Worm (Caenorhabditis elegans) whole organism, L4 larva: Measurements from ENCODE around the gene chil-12.
"Not testable (repeated sequence)": the region's sequence is repeated elsewhere in the genome, so short reads cannot be mapped to it uniquely, and the experiment has no call there.

ENCODE experiments used
- T20F7.1 ChIP-seq: fragments of 200-800 bp; sonication (Bioruptor generic); optimal IDR thresholded peaks from 2 replicates; lab custom pipeline; 2018; ENCODE audit warnings: mild to moderate bottlenecking, missing genetic modification characterization, missing compliant biosample characterization
- T26A8.4 ChIP-seq: fragments of 200-800 bp; sonication (Bioruptor generic); IDR thresholded peaks from 2 replicates; pipeline ENCODE4 v1.3.6; 2022; ENCODE audit warnings: missing genetic modification characterization, missing compliant biosample characterization
- Y5F2A.4 ChIP-seq: fragments of 200-800 bp; sonication (Bioruptor generic); optimal IDR thresholded peaks from 2 replicates; lab custom pipeline; 2018; ENCODE audit warnings: mild to moderate bottlenecking, missing genetic modification characterization, missing compliant biosample characterization
- aly-2 ChIP-seq: sonication (generic microtip); optimal IDR thresholded peaks from 2 replicates; lab custom pipeline; 2018; ENCODE audit warnings: missing biosample characterization, missing genetic modification characterization
- ceh-28 ChIP-seq: fragments of 150-350 bp; optimal IDR thresholded peaks from 2 replicates; lab custom pipeline; 2014; ENCODE audit warnings: missing biosample characterization, missing genetic modification reagents, missing genetic modification characterization
- ceh-44 ChIP-seq: fragments of 200-800 bp; sonication (Bioruptor generic); IDR thresholded peaks from 2 replicates; pipeline ENCODE4 v1.3.6; 2022; ENCODE audit warnings: missing genetic modification reagents, missing genetic modification characterization, missing compliant biosample characterization
- daf-12 ChIP-seq: fragments of 150-350 bp; optimal IDR thresholded peaks from 2 replicates; lab custom pipeline; 2014; ENCODE audit warnings: missing biosample characterization, missing genetic modification reagents, missing genetic modification characterization
- dmd-6 ChIP-seq: fragments of 200-800 bp; sonication (Bioruptor generic); IDR thresholded peaks from 2 replicates; pipeline ENCODE4 v1.3.6; 2022; ENCODE audit warnings: missing genetic modification reagents, missing genetic modification characterization, missing compliant biosample characterization
- fos-1 ChIP-seq: fragments of 150-350 bp; optimal IDR thresholded peaks from 2 replicates; lab custom pipeline; 2014; ENCODE audit warnings: missing biosample characterization, missing genetic modification characterization
- hlh-11 ChIP-seq: fragments of 200-800 bp; sonication (Bioruptor generic); optimal IDR thresholded peaks from 2 replicates; lab custom pipeline; 2018; ENCODE audit warnings: mild to moderate bottlenecking, missing genetic modification characterization, missing compliant biosample characterization
- lim-7 ChIP-seq: fragments of 200-800 bp; sonication (Bioruptor generic); IDR thresholded peaks from 2 replicates; pipeline ENCODE4 v1.3.6; 2022; ENCODE audit warnings: missing genetic modification characterization, missing compliant biosample characterization
- lin-13 ChIP-seq: fragments of 150-350 bp; optimal IDR thresholded peaks from 2 replicates; lab custom pipeline; 2014; ENCODE audit warnings: missing biosample characterization, missing genetic modification reagents, missing genetic modification characterization
- lin-38 ChIP-seq: fragments of 200-800 bp; sonication (Bioruptor generic); IDR thresholded peaks from 2 replicates; pipeline ENCODE4 v1.3.6; 2022; ENCODE audit warnings: missing genetic modification reagents, missing genetic modification characterization, missing compliant biosample characterization
- mdl-1 ChIP-seq, 2 experiments: fragments of 150-350 bp in 1 of 2; sonication (generic microtip) in 1 of 2; optimal IDR thresholded peaks; 2 replicates each; lab custom pipeline; 2014 to 2017; ENCODE audit warnings: missing biosample characterization in 2 of 2, missing genetic modification characterization in 2 of 2
- mep-1 ChIP-seq: fragments of 150-350 bp; sonication (generic microtip); optimal IDR thresholded peaks from 3 replicates; lab custom pipeline; 2014; ENCODE audit warnings: missing biosample characterization, missing genetic modification characterization
- mes-2 ChIP-seq: sonication (generic microtip); optimal IDR thresholded peaks from 2 replicates; lab custom pipeline; 2016; ENCODE audit warnings: missing genotype, mild to moderate bottlenecking, missing genetic modification characterization, missing compliant biosample characterization; ENCODE audit not compliant: poor library complexity, severe bottlenecking
- mxl-3 ChIP-seq: fragments of 200-800 bp; sonication (Bioruptor generic); optimal IDR thresholded peaks from 2 replicates; lab custom pipeline; 2018; ENCODE audit warnings: mild to moderate bottlenecking, missing genetic modification characterization, missing compliant biosample characterization
- nhr-10 ChIP-seq: fragments of 150-350 bp; optimal IDR thresholded peaks from 2 replicates; lab custom pipeline; 2014; ENCODE audit warnings: missing biosample characterization, missing genetic modification characterization
- nhr-102 ChIP-seq: sonication (generic microtip); optimal IDR thresholded peaks from 2 replicates; lab custom pipeline; 2016; ENCODE audit warnings: mild to moderate bottlenecking, missing genetic modification characterization, moderate library complexity, missing compliant biosample characterization
- nhr-237 ChIP-seq: sonication (generic microtip); optimal IDR thresholded peaks from 2 replicates; lab custom pipeline; 2017; ENCODE audit warnings: missing biosample characterization, missing genetic modification characterization
- nhr-25 ChIP-seq: sonication (generic microtip); optimal IDR thresholded peaks from 2 replicates; lab custom pipeline; 2017; ENCODE audit warnings: missing genetic modification characterization, mild to moderate bottlenecking, missing compliant biosample characterization, antibody characterized with exemption, moderate library complexity, borderline replicate concordance; ENCODE audit not compliant: insufficient read depth
- nhr-28 ChIP-seq: fragments of 150-350 bp; optimal IDR thresholded peaks from 2 replicates; lab custom pipeline; 2014; ENCODE audit warnings: missing biosample characterization, missing genetic modification characterization
- php-3 ChIP-seq: fragments of 200-800 bp; sonication (Bioruptor generic); IDR thresholded peaks from 2 replicates; pipeline ENCODE4 v1.3.6; 2022; ENCODE audit warnings: missing genetic modification reagents, missing genetic modification characterization, missing compliant biosample characterization
- rbr-2 ChIP-seq: sonication (generic microtip); optimal IDR thresholded peaks from 2 replicates; lab custom pipeline; 2016; ENCODE audit warnings: missing genotype, missing genetic modification characterization, missing compliant biosample characterization
- set-16 ChIP-seq: fragments of 200-800 bp; sonication (Bioruptor generic); IDR thresholded peaks from 2 replicates; pipeline ENCODE4 v1.3.6; 2022; ENCODE audit warnings: missing genetic modification reagents, missing genetic modification characterization, missing compliant biosample characterization
- snpc-4 ChIP-seq: fragments of 150-350 bp; optimal IDR thresholded peaks from 2 replicates; lab custom pipeline; 2014; ENCODE audit warnings: missing biosample characterization, missing genetic modification characterization
- spr-1 ChIP-seq: sonication (generic microtip); optimal IDR thresholded peaks from 2 replicates; lab custom pipeline; 2016; ENCODE audit warnings: mild to moderate bottlenecking, missing genetic modification characterization, missing compliant biosample characterization
- tag-97 ChIP-seq: fragments of 200-800 bp; sonication (Bioruptor generic); IDR thresholded peaks from 2 replicates; pipeline ENCODE4 v1.3.6; 2022; ENCODE audit warnings: missing genetic modification characterization, missing compliant biosample characterization
- unc-39 ChIP-seq: sonication (generic microtip); optimal IDR thresholded peaks from 2 replicates; lab custom pipeline; 2017; ENCODE audit warnings: missing biosample characterization, missing genetic modification characterization
- unc-62 ChIP-seq, 3 experiments: fragments of 150-350 bp in 1 of 3; sonication (generic microtip); optimal IDR thresholded peaks in 2 of 3; peaks in 1 of 3; 1 replicate in 1 of 3; 2 replicates in 2 of 3; lab custom pipeline; 2014 to 2017; ENCODE audit warnings: missing biosample characterization in 3 of 3, missing genetic modification characterization in 3 of 3, missing genetic modification reagents in 3 of 3, missing genotype in 1 of 3
- zag-1 ChIP-seq: fragments of 150-350 bp; optimal IDR thresholded peaks from 2 replicates; lab custom pipeline; 2014; ENCODE audit warnings: missing biosample characterization, missing genetic modification characterization
- zfp-2 ChIP-seq: sonication (generic microtip); optimal IDR thresholded peaks from 2 replicates; lab custom pipeline; 2016; ENCODE audit warnings: mild to moderate bottlenecking, missing genetic modification characterization, missing compliant biosample characterization
- zfp-3 ChIP-seq: fragments of 200-800 bp; sonication (Bioruptor generic); conservative IDR thresholded peaks from 2 replicates; pipeline ENCODE4 v1.3.6; 2022; ENCODE audit warnings: missing genetic modification reagents, missing genetic modification characterization, missing compliant biosample characterization
- ztf-11 ChIP-seq: fragments of 150-350 bp; optimal IDR thresholded peaks from 2 replicates; lab custom pipeline; 2014; ENCODE audit warnings: missing biosample characterization, missing genetic modification characterization

The chil-12 gene

ce11 chrV:15215175-15215574, 26.2 kb upstream of the chil-12 start, which contains the start of gene sri-26:
Gene sri-26 (plus strand): TSS chrV:15215475.
- not testable (repeated sequence) for TF ChIP-seq php-3 (GFP tag; lab: Robert Waterston, UW); mes-2 (tag; lab: Kevin White, UChicago); unc-62 (GFP tag; optimal IDR thresholded peaks at IDR 0.05 in 1 of 2; lab: Kevin White, UChicago); unc-62 (tag; optimal IDR thresholded peaks at IDR 0.05; lab: Kevin White, UChicago)
- TF ChIP-seq, all 104 proteins: peak for 0; not testable (repeated sequence) for 104

ce11 chrV:15216705-15217104, 24.7 kb upstream of the chil-12 start, which contains the start of gene sri-25:
Gene sri-25 (plus strand): TSS chrV:15217005.
- TF ChIP-seq spr-1 (tag; lab: Kevin White, UChicago) (no peak), hlh-11 (tag; lab: Kevin White, UChicago) (no peak), fos-1 (tag; lab: Kevin White, UChicago) (no peak), lim-7 (GFP tag; lab: Robert Waterston, UW) (no peak), T20F7.1 (GFP tag; lab: Kevin White, UChicago) (no peak), nhr-102 (tag; lab: Kevin White, UChicago) (no peak), ceh-44 (no peak), mdl-1 (tag; optimal IDR thresholded peaks at IDR 0.05; lab: Kevin White, UChicago) (no peak), ceh-28 (tag; lab: Kevin White, UChicago) (no peak)

- TF ChIP-seq nhr-28 (no peak), mxl-3 (GFP tag; lab: Kevin White, UChicago) (no peak), Y5F2A.4 (GFP tag; lab: Kevin White, UChicago) (no peak), zfp-3 (no peak), daf-12 (tag; lab: Kevin White, UChicago) (no peak), tag-97 (GFP tag; lab: Robert Waterston, UW) (no peak), T26A8.4 (no peak), dmd-6 (no peak), set-16 (GFP tag; lab: Robert Waterston, UW) (no peak), ztf-11 (tag; lab: Kevin White, UChicago) (no peak), lin-13 (GFP tag; lab: Kevin White, UChicago) (no peak), nhr-10 (tag; lab: Kevin White, UChicago) (no peak), snpc-4 (no peak), unc-39 (tag; lab: Kevin White, UChicago) (no peak), nhr-237 (tag; lab: Kevin White, UChicago) (no peak), zag-1 (tag; lab: Kevin White, UChicago) (no peak), lin-38 (GFP tag; lab: Robert Waterston, UW) (no peak)
Observed at ce11 chrV:15221330-15221729, 20.0 kb upstream of the chil-12 start, which contains the start of gene irld-25. Gene irld-25 (plus strand): TSS chrV:15221630.

ce11 chrV:15223668-15224067, 17.7 kb upstream of the chil-12 start, which contains the start of gene srw-24:
Gene srw-24 (plus strand): TSS chrV:15223968.
- TF ChIP-seq mdl-1 (tag; optimal IDR thresholded peaks at IDR 0.05; lab: Kevin White, UChicago) = no peak
- TF ChIP-seq ceh-28 (tag; lab: Kevin White, UChicago) = no peak
- TF ChIP-seq mep-1 (tag; lab: Kevin White, UChicago) = no peak
- no peak for TF ChIP-seq zfp-2
- no peak for TF ChIP-seq nhr-25 (tag; lab: Kevin White, UChicago)

- TF ChIP-seq rbr-2 (tag; lab: Kevin White, UChicago) (no peak), aly-2 (tag; lab: Kevin White, UChicago) (no peak), nhr-102 (tag; lab: Kevin White, UChicago) (no peak)
Observed at ce11 chrV:15225650-15226049, 15.7 kb upstream of the chil-12 start, which contains the start of gene srw-14. Gene srw-14 (plus strand): TSS chrV:15225950.
